Worm (Caenorhabditis elegans) whole organism, L3 larva: Measurements from ENCODE around the gene D1005.5.

Experiments used
- R02D3.7 ChIP-seq: fragments of 150-350 bp; optimal IDR thresholded peaks from 2 replicates; lab custom pipeline; 2014; ENCODE audit warnings: missing biosample characterization, missing genetic modification characterization
- ZK546.5 ChIP-seq: sonication (generic microtip); optimal IDR thresholded peaks from 2 replicates; lab custom pipeline; 2017; ENCODE audit warnings: missing biosample characterization, missing genetic modification characterization
- aly-2 ChIP-seq: fragments of 150-350 bp; optimal IDR thresholded peaks from 2 replicates; lab custom pipeline; 2014; ENCODE audit warnings: missing biosample characterization, missing genetic modification characterization
- ceh-82 ChIP-seq: fragments of 150-350 bp; optimal IDR thresholded peaks from 2 replicates; lab custom pipeline; 2014; ENCODE audit warnings: missing biosample characterization, missing genetic modification characterization
- ceh-9 ChIP-seq: sonication (generic microtip); optimal IDR thresholded peaks from 2 replicates; lab custom pipeline; 2018; ENCODE audit warnings: missing biosample characterization, missing genetic modification characterization
- daf-12 ChIP-seq: fragments of 150-350 bp; optimal IDR thresholded peaks from 2 replicates; lab custom pipeline; 2014; ENCODE audit warnings: missing biosample characterization, missing genetic modification reagents, missing genetic modification characterization
- egl-27 ChIP-seq: sonication (generic microtip); optimal IDR thresholded peaks from 4 replicates; lab custom pipeline; 2017; ENCODE audit warnings: missing biosample characterization, missing genetic modification reagents, missing genetic modification characterization
- elt-1 ChIP-seq: fragments of 150-350 bp; optimal IDR thresholded peaks from 2 replicates; lab custom pipeline; 2014; ENCODE audit warnings: missing biosample characterization, missing genetic modification characterization
- elt-2 ChIP-seq: sonication (generic microtip); optimal IDR thresholded peaks from 2 replicates; lab custom pipeline; 2016; ENCODE audit warnings: missing genetic modification reagents, mild to moderate bottlenecking, missing genetic modification characterization, missing compliant biosample characterization
- elt-3 ChIP-seq, 3 experiments: fragments of 150-350 bp in 1 of 3; sonication (generic microtip) in 2 of 3; optimal IDR thresholded peaks; 2 replicates in 2 of 3; 4 replicates in 1 of 3; lab custom pipeline; 2014 to 2017; ENCODE audit warnings: missing biosample characterization in 3 of 3, missing genetic modification characterization in 3 of 3
- eor-1 ChIP-seq, 2 experiments: fragments of 150-350 bp; optimal IDR thresholded peaks; 2 replicates each; lab custom pipeline; 2014 to 2018; ENCODE audit warnings: missing biosample characterization in 2 of 2, missing genetic modification characterization in 2 of 2
- fkh-10 ChIP-seq: sonication (generic microtip); optimal IDR thresholded peaks from 2 replicates; lab custom pipeline; 2017; ENCODE audit warnings: missing biosample characterization, missing genetic modification reagents, missing genetic modification characterization
- fkh-2 ChIP-seq: fragments of 150-350 bp; optimal IDR thresholded peaks from 2 replicates; lab custom pipeline; 2014; ENCODE audit warnings: missing biosample characterization, missing genetic modification reagents, missing genetic modification characterization
- fos-1 ChIP-seq: fragments of 150-350 bp; optimal IDR thresholded peaks from 2 replicates; lab custom pipeline; 2014; ENCODE audit warnings: missing biosample characterization, missing genetic modification characterization
- hmg-11 ChIP-seq: sonication (generic microtip); optimal IDR thresholded peaks from 2 replicates; lab custom pipeline; 2016; ENCODE audit warnings: missing genetic modification characterization, missing compliant biosample characterization
- jun-1 ChIP-seq: fragments of 150-350 bp; optimal IDR thresholded peaks from 2 replicates; lab custom pipeline; 2014; ENCODE audit warnings: missing biosample characterization, missing genetic modification reagents, missing genetic modification characterization
- lin-15B ChIP-seq: fragments of 150-350 bp; optimal IDR thresholded peaks from 2 replicates; lab custom pipeline; 2014; ENCODE audit warnings: missing biosample characterization, missing genetic modification characterization
- lin-39 ChIP-seq: fragments of 150-350 bp; optimal IDR thresholded peaks from 2 replicates; lab custom pipeline; 2018; ENCODE audit warnings: missing biosample characterization, missing genetic modification reagents, missing genetic modification characterization
- lsy-12 ChIP-seq: sonication (generic microtip); optimal IDR thresholded peaks from 2 replicates; lab custom pipeline; 2016; ENCODE audit warnings: mild to moderate bottlenecking, missing genetic modification characterization, missing compliant biosample characterization
- mdl-1 ChIP-seq: fragments of 150-350 bp; optimal IDR thresholded peaks from 2 replicates; lab custom pipeline; 2014; ENCODE audit warnings: missing biosample characterization, missing genetic modification characterization
- nfya-1 ChIP-seq: sonication (generic microtip); optimal IDR thresholded peaks from 2 replicates; lab custom pipeline; 2017; ENCODE audit warnings: missing genetic modification characterization, mild to moderate bottlenecking, missing compliant biosample characterization, antibody characterized with exemption, moderate library complexity; ENCODE audit not compliant: insufficient read depth
- nhr-12 ChIP-seq: fragments of 150-350 bp; optimal IDR thresholded peaks from 2 replicates; lab custom pipeline; 2014; ENCODE audit warnings: missing biosample characterization, missing genetic modification characterization
- nhr-23 ChIP-seq: fragments of 150-350 bp; optimal IDR thresholded peaks from 2 replicates; lab custom pipeline; 2014; ENCODE audit warnings: missing biosample characterization, missing genetic modification reagents, missing genetic modification characterization
- nhr-28 ChIP-seq: fragments of 150-350 bp; optimal IDR thresholded peaks from 2 replicates; lab custom pipeline; 2014; ENCODE audit warnings: missing biosample characterization, missing genetic modification characterization
- nhr-67 ChIP-seq: fragments of 150-350 bp; optimal IDR thresholded peaks from 2 replicates; lab custom pipeline; 2014; ENCODE audit warnings: missing biosample characterization, missing genetic modification characterization
- nhr-77 ChIP-seq: fragments of 150-350 bp; optimal IDR thresholded peaks from 2 replicates; lab custom pipeline; 2014; ENCODE audit warnings: missing biosample characterization, missing genetic modification characterization
- pha-4 ChIP-seq: fragments of 150-350 bp; optimal IDR thresholded peaks from 2 replicates; lab custom pipeline; 2014; ENCODE audit warnings: missing biosample characterization, missing genetic modification reagents, missing genetic modification characterization
- snpc-4 ChIP-seq: fragments of 150-350 bp; optimal IDR thresholded peaks from 2 replicates; lab custom pipeline; 2014; ENCODE audit warnings: missing biosample characterization, missing genetic modification characterization
- tbx-2 ChIP-seq: sonication (generic microtip); optimal IDR thresholded peaks from 2 replicates; lab custom pipeline; 2016; ENCODE audit warnings: mild to moderate bottlenecking, missing genetic modification characterization, missing compliant biosample characterization
- unc-62 ChIP-seq: fragments of 150-350 bp; sonication (generic microtip); optimal IDR thresholded peaks from 4 replicates; lab custom pipeline; 2014; ENCODE audit warnings: missing biosample characterization, missing genetic modification reagents, missing genetic modification characterization
- zag-1 ChIP-seq: fragments of 150-350 bp; optimal IDR thresholded peaks from 2 replicates; lab custom pipeline; 2014; ENCODE audit warnings: missing biosample characterization, missing genetic modification characterization
- ztf-11 ChIP-seq: fragments of 150-350 bp; optimal IDR thresholded peaks from 2 replicates; lab custom pipeline; 2014; ENCODE audit warnings: missing biosample characterization, missing genetic modification characterization

D1005.5 gene

DNA sequence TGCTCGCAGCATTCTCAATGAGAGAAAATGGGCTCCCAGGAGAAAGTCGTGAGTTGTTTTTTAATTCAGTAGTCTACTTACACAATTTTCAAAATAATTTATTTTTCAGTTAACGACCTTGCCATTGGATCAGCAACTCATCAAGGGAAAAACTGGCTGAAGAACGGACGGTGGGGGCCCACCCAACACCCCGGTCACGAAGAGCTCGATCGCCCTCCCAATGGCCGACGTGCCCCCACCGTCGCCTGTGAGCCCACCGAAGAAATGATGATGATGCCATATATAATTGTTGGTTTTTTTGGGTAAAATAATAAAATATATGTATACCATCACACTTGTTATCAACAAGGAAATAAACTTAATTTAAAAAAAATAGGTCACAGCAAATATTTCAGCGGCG lies 30.1 kb upstream of the D1005.5 start:
- no peak for TF ChIP-seq nhr-12 (tag; lab: Kevin White, UChicago)
- no peak for TF ChIP-seq elt-1
- TF ChIP-seq snpc-4 (tag; lab: Kevin White, UChicago): no peak
- TF ChIP-seq nhr-67 (tag; lab: Kevin White, UChicago): no peak
- TF ChIP-seq mdl-1: no peak
- no peak for TF ChIP-seq hmg-11

ce11 chrX:1502490-1502889 lies 29.7 kb upstream of the D1005.5 start, which contains the start of gene F09E10.1:
Gene F09E10.1, plus strand, starts transcription at chrX:1502790.
- TF ChIP-seq ZK546.5 (tag; lab: Kevin White, UChicago) (no peak), hmg-11 (no peak), fkh-10 (GFP tag; lab: Kevin White, UChicago) (no peak), unc-62 (GFP tag; lab: Kevin White, UChicago) (no peak), R02D3.7 (tag; lab: Kevin White, UChicago) (no peak), lin-39 (tag; lab: Kevin White, UChicago) (no peak), pha-4 (tag; lab: Kevin White, UChicago) (no peak), elt-2 (tag; lab: Kevin White, UChicago) (no peak), egl-27 (no peak), eor-1 (tag; optimal IDR thresholded peaks at IDR 0.05; lab: Kevin White, UChicago) (no peak), ceh-9 (tag; lab: Kevin White, UChicago) (no peak), daf-12 (tag; lab: Kevin White, UChicago) (no peak), nhr-77 (tag; lab: Kevin White, UChicago) (no peak), zag-1 (tag; lab: Kevin White, UChicago) (no peak), fkh-2 (tag; lab: Kevin White, UChicago) (no peak), snpc-4 (tag; lab: Kevin White, UChicago) (no peak), nhr-67 (tag; lab: Kevin White, UChicago) (no peak), nhr-23 (no peak), lin-15B (tag; lab: Kevin White, UChicago) (no peak), tbx-2 (tag; lab: Kevin White, UChicago) (no peak)

ce11 chrX:1501752-1502151 lies 29.0 kb upstream of the D1005.5 start, which contains the start of gene F09E10.7:
Gene F09E10.7, minus strand, starts transcription at chrX:1501852.
- no peak for TF ChIP-seq jun-1 (tag; lab: Kevin White, UChicago)
- TF ChIP-seq ZK546.5 (tag; lab: Kevin White, UChicago): no peak
- no peak for TF ChIP-seq ztf-11 (tag; lab: Kevin White, UChicago)
- no peak for TF ChIP-seq elt-1

- no peak for TF ChIP-seq lin-15B (tag; lab: Kevin White, UChicago)
Measured at ce11 chrX:1499499-1499898, 26.7 kb upstream of the D1005.5 start.

ce11 chrX:1497581-1497980 lies 24.8 kb upstream of the D1005.5 start, which contains the start of gene F09E10.6:
Gene F09E10.6, minus strand, starts transcription at chrX:1497681.
- no peak for TF ChIP-seq elt-3 (tag; optimal IDR thresholded peaks at IDR 0.05; lab: Kevin White, UChicago)
- TF ChIP-seq jun-1 (tag; lab: Kevin White, UChicago): no peak
- TF ChIP-seq eor-1 (tag; optimal IDR thresholded peaks at IDR 0.05; lab: Kevin White, UChicago): no peak
- no peak for TF ChIP-seq ceh-9 (tag; lab: Kevin White, UChicago)
- no peak for TF ChIP-seq ZK546.5 (tag; lab: Kevin White, UChicago)
- no peak for TF ChIP-seq ceh-82 (tag; lab: Kevin White, UChicago)
- TF ChIP-seq nfya-1: no peak
- TF ChIP-seq hmg-11: no peak

DNA sequence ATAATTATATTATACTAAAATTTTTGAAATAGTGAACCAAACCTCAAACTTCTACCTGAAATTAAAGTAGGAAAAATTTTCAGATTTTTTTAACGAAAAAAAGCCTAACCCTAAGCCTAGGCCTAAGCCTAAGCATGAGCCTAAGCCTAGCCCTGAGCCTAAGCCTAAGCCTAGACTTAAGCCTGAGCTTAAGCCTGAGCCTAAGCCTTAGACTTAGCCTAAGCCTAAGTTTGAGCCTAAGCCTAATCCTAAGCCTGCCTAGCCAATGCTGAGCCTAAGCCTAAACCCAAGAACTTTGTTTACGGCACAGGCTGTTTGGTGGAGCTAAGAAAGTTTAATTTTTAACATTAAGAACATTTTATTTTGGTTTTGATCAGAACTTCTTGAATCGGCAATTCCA lies 23.2 kb upstream of the D1005.5 start:
- TF ChIP-seq nhr-28 (tag; lab: Kevin White, UChicago) (no peak), aly-2 (tag; lab: Kevin White, UChicago) (no peak), elt-2 (tag; lab: Kevin White, UChicago) (no peak), lsy-12 (no peak), fos-1 (tag; lab: Kevin White, UChicago) (no peak), ztf-11 (tag; lab: Kevin White, UChicago) (no peak), tbx-2 (tag; lab: Kevin White, UChicago) (no peak), nfya-1 (no peak)
